Fruit fly (Drosophila melanogaster): ENCODE measurements around the gene CG7573.

CG7573 gene

dm6 chr3L:11342533-11343065 lies 31.1 kb downstream of the CG7573 start (continued):
- TF ChIP-seq CG8478 (optimal IDR thresholded peaks at IDR 0.05) (no peak), CG9932 (GFP tag; IDR thresholded peaks at IDR 0.05) (peak; percentile 21; the same call in 1 of the 2 replicates), Dref (GFP tag; IDR thresholded peaks at IDR 0.05) (no peak), CG3407 (GFP tag; optimal IDR thresholded peaks at IDR 0.05) (no peak), Poxn (GFP tag; IDR thresholded peaks at IDR 0.05) (no peak), CG43689 (GFP tag; IDR thresholded peaks at IDR 0.05) (no peak), nom (GFP tag; optimal IDR thresholded peaks at IDR 0.05) (peak; percentile 6), Stat92E (GFP tag; optimal IDR thresholded peaks at IDR 0.05) (peak in 1 of 3 experiments; percentile 21), Hmr (GFP tag; optimal IDR thresholded peaks at IDR 0.05) (peak; percentile 14), tll (GFP tag; optimal IDR thresholded peaks at IDR 0.05) (peak in 1 of 2 experiments; percentile 31), dysf (GFP tag; IDR thresholded peaks at IDR 0.05) (0 out of 3 replicates have a peak, but pooled peaks have one; percentile 28), CG16779 (GFP tag; IDR thresholded peaks at IDR 0.05) (no peak), HLH4C (GFP tag; IDR thresholded peaks at IDR 0.05; ENCODE audit: partially characterized antibody) (no peak), CG15696 (tag; optimal IDR thresholded peaks at IDR 0.05) (peak; percentile 16), HmgD (GFP tag; optimal IDR thresholded peaks at IDR 0.05) (no peak), CG16813 (GFP tag; IDR thresholded peaks at IDR 0.05; ENCODE audit: partially characterized antibody) (peak; percentile 46; the same call in 1 of the 3 replicates), CG12155 (GFP tag; optimal IDR thresholded peaks at IDR 0.05) (peak; percentile 3), Hand (GFP tag; optimal IDR thresholded peaks at IDR 0.05) (no peak), CG10321 (GFP tag; IDR thresholded peaks at IDR 0.05) (no peak), CG6813 (GFP tag; optimal IDR thresholded peaks at IDR 0.05) (no peak), cato (GFP tag; optimal IDR thresholded peaks at IDR 0.05; ENCODE audit: borderline replicate concordance) (no peak), Hsf (GFP tag; optimal IDR thresholded peaks at IDR 0.05) (no peak), btn (GFP tag; optimal IDR thresholded peaks at IDR 0.05) (no peak), MBD-R2 (GFP tag; IDR thresholded peaks at IDR 0.05) (no peak), CG7839 (tag; optimal IDR thresholded peaks at IDR 0.05) (no peak), caup (GFP tag; optimal IDR thresholded peaks at IDR 0.05; ENCODE audit: severe bottlenecking) (peak; percentile 17), Ptx1 (GFP tag; IDR thresholded peaks at IDR 0.05) (no peak), run (tag; optimal IDR thresholded peaks at IDR 0.05) (no peak), seq (GFP tag; IDR thresholded peaks at IDR 0.05) (no peak), Blimp-1 (GFP tag; optimal IDR thresholded peaks at IDR 0.05) (no peak), unpg (GFP tag; optimal IDR thresholded peaks at IDR 0.05) (no peak), ap (GFP tag; IDR thresholded peaks at IDR 0.05) (no peak), CG18599 (GFP tag; optimal IDR thresholded peaks at IDR 0.05) (peak; percentile 31), slbo (GFP tag; IDR thresholded peaks at IDR 0.05) (no peak), CG15011 (GFP tag; optimal IDR thresholded peaks at IDR 0.05) (peak; percentile 14), CG13287 (GFP tag; IDR thresholded peaks at IDR 0.05; ENCODE audit: partially characterized antibody) (no peak), cad (GFP tag; optimal IDR thresholded peaks at IDR 0.05) (no peak), wdn (GFP tag; IDR thresholded peaks at IDR 0.05) (no peak), CG11695 (GFP tag; IDR thresholded peaks at IDR 0.05) (no peak), chm (GFP tag; IDR thresholded peaks at IDR 0.05) (0 out of 2 replicates have a peak, but pooled peaks have one; percentile 9), maf-S (GFP tag; optimal IDR thresholded peaks at IDR 0.05) (no peak), CG14014 (GFP tag; IDR thresholded peaks at IDR 0.05) (no peak), Scr (GFP tag; IDR thresholded peaks at IDR 0.05; ENCODE audit: partially characterized antibody) (no peak), sna (GFP tag; IDR thresholded peaks at IDR 0.05; ENCODE audit: partially characterized antibody) (no peak), Mad (GFP tag; optimal IDR thresholded peaks at IDR 0.05) (no peak), CG1832 (GFP tag; optimal IDR thresholded peaks at IDR 0.05) (no peak), prd (optimal IDR thresholded peaks at IDR 0.05) (no peak), prd (GFP tag; IDR thresholded peaks at IDR 0.05) (peak; percentile 26; the same call in 1 of the 3 replicates), insv (GFP tag; optimal IDR thresholded peaks at IDR 0.05) (peak in 1 of 2 experiments; percentile 1), CG12744 (GFP tag; optimal IDR thresholded peaks at IDR 0.05) (no peak)

Measured in whole organism, embryonic.